Worm (Caenorhabditis elegans) whole organism, young adult: ENCODE data around the gene tcc-1.

Experiments
- ama-1 ChIP-seq, 3 experiments: fragments of 150-350 bp in 1 of 3; sonication (generic microtip) in 2 of 3; optimal IDR thresholded peaks; 2 replicates each; lab custom pipeline; 2014 to 2018; ENCODE audit warnings: missing biosample characterization in 2 of 3, missing genetic modification characterization in 2 of 3, missing genetic modification reagents in 2 of 3
- ceh-40 ChIP-seq: fragments of 200-800 bp; sonication (Bioruptor generic); IDR thresholded peaks from 2 replicates; pipeline ENCODE4 v1.3.6; 2022; ENCODE audit warnings: missing genetic modification characterization, missing compliant biosample characterization
- pha-4 ChIP-seq: fragments of 150-350 bp; sonication (generic microtip); optimal IDR thresholded peaks from 2 replicates; lab custom pipeline; 2014; ENCODE audit warnings: missing biosample characterization, missing genetic modification reagents, missing genetic modification characterization
- tbp1 ChIP-seq: fragments of 200-800 bp; sonication (Bioruptor generic); optimal IDR thresholded peaks from 2 replicates; lab custom pipeline; 2018; ENCODE audit warnings: mild to moderate bottlenecking, missing genetic modification characterization, missing compliant biosample characterization
- unc-62 ChIP-seq: fragments of 150-350 bp; optimal IDR thresholded peaks from 2 replicates; lab custom pipeline; 2014; ENCODE audit warnings: missing biosample characterization, missing genetic modification reagents, missing genetic modification characterization

DNA sequence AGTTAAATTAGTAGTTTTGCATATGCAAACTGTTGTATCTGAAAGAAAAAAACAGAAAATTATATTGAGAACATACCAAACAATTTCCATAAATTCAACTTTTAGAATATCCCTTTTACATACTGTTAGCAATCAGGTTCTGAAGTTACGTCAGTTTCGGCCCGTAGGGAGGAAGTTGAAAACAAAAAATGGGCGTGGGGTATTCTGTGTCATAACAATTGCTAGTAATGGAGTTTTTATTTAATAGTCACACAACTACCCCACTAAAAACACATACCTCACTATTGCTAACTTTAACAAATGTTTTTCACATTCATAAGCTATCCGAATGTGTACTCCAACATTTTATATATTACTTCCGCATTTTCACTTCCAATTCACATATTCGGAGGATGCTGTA is 34.0 kb downstream of the tcc-1 start, which contains the start of gene srh-300:
- no peak for TF ChIP-seq pha-4
- no peak for TF ChIP-seq tbp1 (GFP tag; lab: Kevin White, UChicago)
- TF ChIP-seq ceh-40 (GFP tag; lab: Robert Waterston, UW) = no peak
- no peak for TF ChIP-seq unc-62 (GFP tag; lab: Kevin White, UChicago)
- TF ChIP-seq ama-1 (optimal IDR thresholded peaks at IDR 0.05; lab: Kevin White, UChicago) = no peak
- no peak for TF ChIP-seq ama-1 (GFP tag; optimal IDR thresholded peaks at IDR 0.05; lab: Kevin White, UChicago)
